Worm (Caenorhabditis elegans): ENCODE measurements around the gene scl-27.

Gene scl-27

DNA sequence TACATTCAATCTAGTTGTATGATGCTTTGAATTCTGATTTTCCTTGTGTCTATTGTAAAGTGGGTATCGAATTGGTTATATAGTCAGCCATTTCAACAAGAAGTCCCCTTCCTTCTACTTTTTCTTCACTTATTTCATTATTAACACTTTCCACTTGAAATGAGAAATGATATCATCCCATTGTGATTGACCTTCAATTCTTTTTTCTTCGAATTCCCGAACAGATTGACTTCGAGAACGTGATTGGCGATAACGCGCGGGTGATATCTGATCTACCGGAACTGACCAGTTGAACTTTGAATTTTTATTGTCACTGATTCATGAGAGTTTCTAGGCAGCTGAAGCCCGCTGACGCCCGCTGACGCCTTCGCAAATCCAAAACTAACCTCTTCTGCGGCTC is 21.6 kb upstream of the scl-27 start:
- peak; percentile 40; the same call in 1 of the 2 replicates for TF ChIP-seq C06A6.2 (GFP tag; conservative IDR thresholded peaks at IDR 0.05)
- no peak for TF ChIP-seq ztf-18 (tag; optimal IDR thresholded peaks at IDR 0.05)
- 0 out of 2 replicates have a peak, but pooled peaks have one; percentile 17 for TF ChIP-seq egl-18 (GFP tag; IDR thresholded peaks at IDR 0.05)
- TF ChIP-seq Y53F4B.3 (GFP tag; IDR thresholded peaks at IDR 0.05) = no peak

ce11 chrV:380186-380585 is 19.6 kb upstream of the scl-27 start, which contains the start of gene mltn-8:
mltn-8 (minus strand) TSS chrV:380286.
- TF ChIP-seq lin-54 (GFP tag; optimal IDR thresholded peaks at IDR 0.05) (no peak), attf-3 (GFP tag; conservative IDR thresholded peaks at IDR 0.05) (no peak), die-1 (tag; optimal IDR thresholded peaks at IDR 0.05) (no peak), unc-130 (GFP tag; optimal IDR thresholded peaks at IDR 0.05) (no peak), lin-40 (tag; optimal IDR thresholded peaks at IDR 0.05) (no peak), ztf-3 (GFP tag; optimal IDR thresholded peaks at IDR 0.05) (no peak), zfh-2 (GFP tag; conservative IDR thresholded peaks at IDR 0.05) (no peak), fkh-3 (tag; optimal IDR thresholded peaks at IDR 0.05) (no peak), ztf-18 (tag; optimal IDR thresholded peaks at IDR 0.05) (no peak), lsl-1 (GFP tag; optimal IDR thresholded peaks at IDR 0.05) (no peak)

- TF ChIP-seq hrde-1 (tag; optimal IDR thresholded peaks at IDR 0.05; ENCODE audit: borderline replicate concordance) = no peak
- no peak for TF ChIP-seq B0336.3 (GFP tag; IDR thresholded peaks at IDR 0.05)
- TF ChIP-seq mcd-1 (GFP tag; IDR thresholded peaks at IDR 0.05) = no peak
- TF ChIP-seq mel-28 (tag; optimal IDR thresholded peaks at IDR 0.05; ENCODE audit: borderline replicate concordance) = no peak
- TF ChIP-seq ztf-26 (tag; optimal IDR thresholded peaks at IDR 0.05) = peak; percentile 57
- 0 out of 2 replicates have a peak, but pooled peaks have one; percentile 53 for TF ChIP-seq C06A6.2 (GFP tag; conservative IDR thresholded peaks at IDR 0.05)
- TF ChIP-seq F22D6.2 (tag; optimal IDR thresholded peaks at IDR 0.05) = peak; percentile 19
- peak; percentile 92 for TF ChIP-seq somi-1 (GFP tag; optimal IDR thresholded peaks at IDR 0.05)
- peak; percentile 48 for TF ChIP-seq lin-40 (tag; optimal IDR thresholded peaks at IDR 0.05)
- no peak for TF ChIP-seq rpc-1 (optimal IDR thresholded peaks at IDR 0.05)
- TF ChIP-seq rpc-1 (tag; optimal IDR thresholded peaks at IDR 0.05) = no peak
- TF ChIP-seq lin-26 (GFP tag; IDR thresholded peaks at IDR 0.05) = 0 out of 2 replicates have a peak, but pooled peaks have one; percentile 36
- TF ChIP-seq hlh-26 (GFP tag; conservative IDR thresholded peaks at IDR 0.05) = no peak
- TF ChIP-seq die-1 (tag; optimal IDR thresholded peaks at IDR 0.05) = peak; percentile 42
- TF ChIP-seq snpc-4 (GFP tag; optimal IDR thresholded peaks at IDR 0.05) = no peak
- peak in 3 of 4 experiments; percentile 66 to 73 (median 73) for TF ChIP-seq snpc-4 (tag; optimal IDR thresholded peaks at IDR 0.05)
- TF ChIP-seq hlh-12 (tag; optimal IDR thresholded peaks at IDR 0.05) = no peak
Observed at ce11 chrV:381227-381950, 18.4 kb upstream of the scl-27 start, which contains the start of gene ZK6.8. ZK6.8 (plus strand) TSS chrV:381908.

- TF ChIP-seq nhr-90 (tag; optimal IDR thresholded peaks at IDR 0.05) (no peak), snpc-4 (GFP tag; optimal IDR thresholded peaks at IDR 0.05) (no peak), snpc-4 (tag; optimal IDR thresholded peaks at IDR 0.05) (no peak), zim-3 (tag; optimal IDR thresholded peaks at IDR 0.05) (no peak), Y67H2A.10 (GFP tag; conservative IDR thresholded peaks at IDR 0.05) (no peak), nhr-80 (tag; optimal IDR thresholded peaks at IDR 0.05) (peak; percentile 65), nfyb-1 (GFP tag; IDR thresholded peaks at IDR 0.05) (0 out of 2 replicates have a peak, but pooled peaks have one; percentile 58)
Observed at ce11 chrV:384511-384910, 15.3 kb upstream of the scl-27 start.

DNA sequence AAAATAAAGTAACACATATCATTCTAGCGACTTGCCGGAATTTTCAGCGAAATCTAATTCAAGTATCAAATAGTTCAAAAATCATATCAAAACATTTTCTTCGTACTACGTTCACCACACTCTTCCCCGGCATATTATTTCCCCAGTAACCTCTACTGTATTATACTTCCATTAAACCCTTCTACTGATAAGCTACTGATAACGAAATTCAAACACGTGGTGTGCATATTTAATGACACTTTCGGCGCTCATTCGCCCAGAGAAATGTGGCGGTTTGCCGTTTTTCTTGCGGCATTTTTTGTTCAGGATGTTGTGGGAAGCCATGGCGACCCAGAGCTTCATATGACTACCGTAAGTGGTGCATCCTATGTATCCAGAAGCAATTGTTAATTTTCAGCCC is 14.3 kb upstream of the scl-27 start, which contains the start of gene lipl-5:
Gene lipl-5 (plus strand): TSS at position 259 of the 400 bp plus-strand sequence.
- no peak for TF ChIP-seq sea-2 (GFP tag; IDR thresholded peaks at IDR 0.05)
- no peak for TF ChIP-seq ceh-91 (GFP tag; IDR thresholded peaks at IDR 0.05)
- TF ChIP-seq cebp-1 (GFP tag; IDR thresholded peaks at IDR 0.05) = no peak
- TF ChIP-seq cebp-1 (tag; optimal IDR thresholded peaks at IDR 0.05) = peak; percentile 26
- TF ChIP-seq him-1 (tag; optimal IDR thresholded peaks at IDR 0.05) = no peak
- no peak for TF ChIP-seq lir-1 (GFP tag; conservative IDR thresholded peaks at IDR 0.05)
- no peak for TF ChIP-seq bed-1 (GFP tag; IDR thresholded peaks at IDR 0.05)
- TF ChIP-seq C17E4.6 (GFP tag; IDR thresholded peaks at IDR 0.05) = no peak
- peak; percentile 10 for TF ChIP-seq ztf-22 (GFP tag; optimal IDR thresholded peaks at IDR 0.05)
- TF ChIP-seq snpc-4 (GFP tag; optimal IDR thresholded peaks at IDR 0.05) = no peak
- TF ChIP-seq snpc-4 (tag; optimal IDR thresholded peaks at IDR 0.05) = peak in 1 of 4 experiments; percentile 16
- no peak for TF ChIP-seq tbx-9 (tag; optimal IDR thresholded peaks at IDR 0.05; ENCODE audit: borderline replicate concordance)
- TF ChIP-seq hmg-1.2 (GFP tag; IDR thresholded peaks at IDR 0.05) = no peak
